Worm (Caenorhabditis elegans) whole organism, L1 larva: ENCODE data around the gene gst-31.

Experiments
- F16B12.6 ChIP-seq: fragments of 150-350 bp; optimal IDR thresholded peaks from 2 replicates; lab custom pipeline; 2014; ENCODE audit warnings: missing biosample characterization, missing genetic modification characterization
- elt-2 ChIP-seq: sonication (generic microtip); optimal IDR thresholded peaks from 2 replicates; lab custom pipeline; 2016; ENCODE audit warnings: missing genetic modification characterization, mild to moderate bottlenecking, inconsistent platforms, missing compliant biosample characterization, missing genetic modification reagents
- lin-13 ChIP-seq: fragments of 150-350 bp; optimal IDR thresholded peaks from 2 replicates; lab custom pipeline; 2014; ENCODE audit warnings: missing biosample characterization, missing genetic modification reagents, missing genetic modification characterization
- lsy-2 ChIP-seq, 2 experiments: fragments of 150-350 bp; optimal IDR thresholded peaks; 2 replicates each; lab custom pipeline; 2014; ENCODE audit warnings: missing biosample characterization in 2 of 2, missing genetic modification characterization in 2 of 2
- mep-1 ChIP-seq: fragments of 150-350 bp; optimal IDR thresholded peaks from 2 replicates; lab custom pipeline; 2014; ENCODE audit warnings: missing biosample characterization, missing genetic modification characterization
- nhr-77 ChIP-seq: fragments of 150-350 bp; optimal IDR thresholded peaks from 2 replicates; lab custom pipeline; 2014; ENCODE audit warnings: missing biosample characterization, missing genetic modification characterization
- pax-3 ChIP-seq: fragments of 200-800 bp; sonication (Bioruptor generic); optimal IDR thresholded peaks from 2 replicates; lab custom pipeline; 2018; ENCODE audit warnings: mild to moderate bottlenecking, missing genetic modification characterization, moderate library complexity, missing compliant biosample characterization
- snpc-4 ChIP-seq: fragments of 150-350 bp; optimal IDR thresholded peaks from 2 replicates; lab custom pipeline; 2014; ENCODE audit warnings: missing biosample characterization, missing genetic modification characterization
- unc-130 ChIP-seq: fragments of 150-350 bp; optimal IDR thresholded peaks from 2 replicates; lab custom pipeline; 2017; ENCODE audit warnings: missing biosample characterization, missing genetic modification characterization, inconsistent platforms
- xbp-1 ChIP-seq: sonication (generic microtip); optimal IDR thresholded peaks from 2 replicates; lab custom pipeline; 2016; ENCODE audit warnings: missing genetic modification characterization, missing compliant biosample characterization

- TF ChIP-seq nhr-77 (tag; lab: Kevin White, UChicago) (no peak), unc-130 (no peak), elt-2 (tag; lab: Kevin White, UChicago) (no peak), pax-3 (tag; lab: Kevin White, UChicago) (no peak), xbp-1 (tag; lab: Kevin White, UChicago) (no peak), mep-1 (no peak), lsy-2 (tag; optimal IDR thresholded peaks at IDR 0.05; lab: Kevin White, UChicago) (no peak), snpc-4 (tag; lab: Kevin White, UChicago) (no peak), F16B12.6 (tag; lab: Kevin White, UChicago) (no peak), lin-13 (GFP tag; lab: Kevin White, UChicago) (no peak)
Measured at ce11 chrII:15178494-15178893, 3.7 kb upstream of the gst-31 start, which contains the start of gene gst-32.
